Worm (Caenorhabditis elegans): ENCODE data around the gene fip-4.

The fip-4 gene

ce11 chrV:8569172-8569571, 41.9 kb downstream of the fip-4 start:
- TF ChIP-seq lin-39 (tag; optimal IDR thresholded peaks at IDR 0.05) (no peak), fkh-2 (tag; optimal IDR thresholded peaks at IDR 0.05) (no peak), tbx-2 (tag; optimal IDR thresholded peaks at IDR 0.05) (no peak)

DNA sequence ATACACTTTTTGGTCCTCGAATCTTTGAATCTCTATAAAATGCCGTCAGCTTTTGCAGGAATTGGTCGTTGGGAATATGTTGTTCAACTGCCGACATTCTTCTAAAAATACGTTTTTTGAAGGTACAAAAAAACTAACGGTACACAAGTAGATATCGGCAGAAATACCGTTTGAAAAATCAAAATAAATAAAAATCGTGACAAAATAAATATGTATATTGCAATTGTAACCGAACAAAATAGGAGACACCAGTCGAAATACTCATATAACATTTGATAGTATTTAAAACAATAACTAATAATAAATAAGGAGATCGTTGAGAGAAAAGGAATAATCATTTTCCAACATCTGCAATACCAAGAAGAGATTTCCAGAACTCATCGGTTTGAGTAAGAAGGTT, 46.0 kb downstream of the fip-4 start, which contains the start of gene F25G6.8:
TSS of gene F25G6.8 (minus strand) at position 101 of the 400 bp plus-strand sequence.
- TF ChIP-seq pqm-1 (tag; optimal IDR thresholded peaks at IDR 0.05) (no peak), sea-2 (GFP tag; optimal IDR thresholded peaks at IDR 0.05) (no peak)

Measured in whole organism, L3 larva.